Fruit fly (Drosophila melanogaster): ENCODE results near the gene CG42675.

The CG42675 gene

DNA sequence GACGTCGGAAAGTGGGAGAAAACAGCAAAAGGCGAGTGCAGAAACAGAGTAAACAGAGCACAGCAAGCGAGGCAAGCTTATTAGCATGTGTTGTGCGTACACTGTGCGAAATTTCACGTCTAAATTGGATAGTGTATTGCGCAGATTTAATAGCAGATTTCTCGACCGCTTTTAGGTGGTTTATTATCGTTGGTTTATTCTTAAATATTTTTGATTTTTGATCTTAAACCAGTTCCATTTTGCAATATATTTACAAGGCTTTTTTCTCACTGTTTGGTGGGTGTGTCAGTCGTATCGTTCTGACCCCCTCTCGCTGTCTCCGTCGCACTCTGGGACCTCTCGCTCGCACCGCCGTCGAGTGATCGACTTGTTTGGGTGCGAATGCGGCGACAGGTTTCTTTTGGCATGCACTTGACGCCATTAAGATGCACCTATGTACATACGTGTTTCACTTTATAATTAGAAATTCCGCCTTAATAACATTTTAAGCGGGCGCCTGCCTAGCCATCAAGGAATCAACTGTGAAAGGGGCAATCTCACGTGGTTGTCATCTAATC lies 20.6 kb downstream of the CG42675 start (continued):
- TF ChIP-seq eg (GFP tag; IDR thresholded peaks at IDR 0.05) (peak; percentile 94), Hr38 (GFP tag; optimal IDR thresholded peaks at IDR 0.05) (peak; percentile 45), pdm3 (GFP tag; optimal IDR thresholded peaks at IDR 0.05) (peak; percentile 92), Hr4 (GFP tag; optimal IDR thresholded peaks at IDR 0.05) (peak; percentile 93), Smox (GFP tag; optimal IDR thresholded peaks at IDR 0.05) (peak; percentile 91), Sox14 (GFP tag; optimal IDR thresholded peaks at IDR 0.05) (peak; percentile 93), svp (GFP tag) (peak; percentile 97), CG6163 (GFP tag; IDR thresholded peaks at IDR 0.05) (peak; percentile 97), CG15336 (GFP tag; IDR thresholded peaks at IDR 0.05) (peak; percentile 96), fd85E (GFP tag; optimal IDR thresholded peaks at IDR 0.05) (peak; percentile 76), Ets21C (GFP tag; optimal IDR thresholded peaks at IDR 0.05) (peak; percentile 92), CG6276 (GFP tag; optimal IDR thresholded peaks at IDR 0.05) (peak; percentile 86), CG10631 (GFP tag; optimal IDR thresholded peaks at IDR 0.05) (peak; percentile 92), salr (GFP tag; optimal IDR thresholded peaks at IDR 0.05) (peak; percentile 69 to 85), Lpt (GFP tag; optimal IDR thresholded peaks at IDR 0.05) (peak; percentile 91), acj6 (GFP tag; optimal IDR thresholded peaks at IDR 0.05) (peak; percentile 93), CG32006 (GFP tag; optimal IDR thresholded peaks at IDR 0.05) (peak; percentile 95), CG34406 (GFP tag; optimal IDR thresholded peaks at IDR 0.05) (peak; percentile 91), topi (GFP tag; optimal IDR thresholded peaks at IDR 0.05) (peak; percentile 95), CG11762 (GFP tag; optimal IDR thresholded peaks at IDR 0.05; ENCODE audit: insufficient read depth) (peak; percentile 84), cyc (GFP tag; optimal IDR thresholded peaks at IDR 0.05) (peak; percentile 97), Blimp-1 (GFP tag; optimal IDR thresholded peaks at IDR 0.05) (peak; percentile 69), esn (GFP tag; optimal IDR thresholded peaks at IDR 0.05) (peak; percentile 93), Hr39 (GFP tag; optimal IDR thresholded peaks at IDR 0.05) (peak; percentile 97), Sox102F (GFP tag; optimal IDR thresholded peaks at IDR 0.05) (peak; percentile 89), net (GFP tag; optimal IDR thresholded peaks at IDR 0.05) (peak; percentile 91), fkh (GFP tag; optimal IDR thresholded peaks at IDR 0.05) (no peak), CG7368 (GFP tag; optimal IDR thresholded peaks at IDR 0.05) (peak; percentile 84), Ets96B (tag; optimal IDR thresholded peaks at IDR 0.05) (peak; percentile 83), CG1621 (tag; optimal IDR thresholded peaks at IDR 0.05) (peak; percentile 81), lz (GFP tag; optimal IDR thresholded peaks at IDR 0.05) (peak; percentile 94), ss (GFP tag; optimal IDR thresholded peaks at IDR 0.05) (peak; percentile 60 to 78), CG8632 (GFP tag; optimal IDR thresholded peaks at IDR 0.05) (peak; percentile 87), CG6792 (GFP tag; optimal IDR thresholded peaks at IDR 0.05) (peak; percentile 92), CG11902 (GFP tag; optimal IDR thresholded peaks at IDR 0.05) (peak; percentile 91), CG10669 (GFP tag; optimal IDR thresholded peaks at IDR 0.05) (peak; percentile 79), Eip78C (GFP tag) (peak; percentile 98), dac (GFP tag; optimal IDR thresholded peaks at IDR 0.05) (peak; percentile 86), CG3032 (tag; optimal IDR thresholded peaks at IDR 0.05) (peak; percentile 74)

DNA sequence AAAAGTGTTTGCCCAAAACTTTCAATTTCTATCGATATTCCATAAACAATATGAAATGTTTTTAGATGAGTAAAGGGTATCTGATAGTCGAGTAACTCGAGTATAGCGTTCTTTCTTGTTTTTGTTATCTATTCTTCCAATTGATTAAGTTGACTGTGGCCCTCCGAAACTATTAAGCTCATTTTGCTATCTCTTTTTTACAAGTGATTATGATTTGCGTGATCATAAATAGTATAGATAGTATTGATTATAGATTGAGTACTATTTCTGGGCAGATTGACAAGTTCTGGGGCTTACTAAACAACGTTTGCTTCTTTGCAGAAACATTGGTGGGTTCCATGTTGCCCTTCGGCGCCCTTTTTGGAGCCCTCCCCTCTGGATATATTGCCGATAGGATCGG lies 23.1 kb downstream of the CG42675 start:
- TF ChIP-seq Hr39 (GFP tag; optimal IDR thresholded peaks at IDR 0.05) (no peak), fkh (GFP tag; optimal IDR thresholded peaks at IDR 0.05) (no peak), CG11902 (GFP tag; optimal IDR thresholded peaks at IDR 0.05) (no peak), OdsH (GFP tag; optimal IDR thresholded peaks at IDR 0.05) (no peak), dac (GFP tag; optimal IDR thresholded peaks at IDR 0.05) (no peak), Met (GFP tag; optimal IDR thresholded peaks at IDR 0.05) (no peak), Sox102F (GFP tag; optimal IDR thresholded peaks at IDR 0.05) (no peak), Gug (GFP tag; IDR thresholded peaks at IDR 0.05) (no peak), CG31627 (GFP tag; optimal IDR thresholded peaks at IDR 0.05) (no peak), CG1621 (tag; optimal IDR thresholded peaks at IDR 0.05) (no peak), Smox (GFP tag; optimal IDR thresholded peaks at IDR 0.05) (no peak)

Measured in whole organism, prepupa.